Worm (Caenorhabditis elegans): ENCODE measurements around the gene C27H6.9.

ce11 chrV:10011623-10012022, 29.0 kb downstream of the C27H6.9 start, which contains the start of gene lea-1:
- no peak for TF ChIP-seq jun-1 (tag; optimal IDR thresholded peaks at IDR 0.05)
- no peak for TF ChIP-seq nhr-12 (tag; optimal IDR thresholded peaks at IDR 0.05)
- TF ChIP-seq ztf-11 (tag; optimal IDR thresholded peaks at IDR 0.05) = no peak
- no peak for TF ChIP-seq lsy-12 (tag; optimal IDR thresholded peaks at IDR 0.05)
- TF ChIP-seq elt-2 (tag; optimal IDR thresholded peaks at IDR 0.05) = no peak
- TF ChIP-seq nhr-237 (tag; optimal IDR thresholded peaks at IDR 0.05) = no peak
- no peak for TF ChIP-seq ama-1 (optimal IDR thresholded peaks at IDR 0.05)
- TF ChIP-seq tbx-2 (tag; optimal IDR thresholded peaks at IDR 0.05) = no peak
- TF ChIP-seq mdl-1 (tag; optimal IDR thresholded peaks at IDR 0.05) = no peak
- no peak for TF ChIP-seq skn-1 (tag; optimal IDR thresholded peaks at IDR 0.05)

Data from whole organism, L3 larva.